Fruit fly (Drosophila melanogaster) Kc167 (cell line): ENCODE data around the gene Tctp.

Experiments used
- insv ChIP-seq: fragments of >200 bp; optimal IDR thresholded peaks from 3 replicates; lab custom pipeline; 2018; ENCODE audit warnings: missing external identifiers
- ttk ChIP-seq: sonication (Bioruptor generic); optimal IDR thresholded peaks from 2 replicates; lab custom pipeline; 2017; ENCODE audit warnings: missing external identifiers

DNA sequence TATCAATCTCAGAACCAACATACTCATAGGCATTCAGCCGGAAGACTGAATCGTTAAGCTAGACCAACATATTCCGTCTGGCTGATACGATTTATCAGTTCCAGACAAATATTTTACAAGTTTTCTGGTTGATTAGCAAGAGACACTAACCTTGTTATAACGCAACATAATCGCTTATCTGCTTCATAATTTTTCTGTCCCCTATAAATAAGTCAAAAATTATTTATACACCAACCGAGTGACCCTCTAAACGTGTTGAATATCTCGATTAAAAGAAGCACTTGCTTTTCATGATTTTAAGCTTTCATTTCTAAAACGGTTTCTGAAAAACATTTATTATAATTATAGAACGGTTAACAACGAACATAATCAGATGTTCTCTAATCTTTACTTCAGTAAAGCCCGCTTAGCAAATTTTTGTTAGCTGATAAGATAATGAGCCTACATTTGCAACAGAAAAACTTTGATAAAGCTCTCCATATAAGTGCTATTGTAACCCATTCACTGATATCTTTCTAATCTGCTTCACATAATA is 42.0 kb upstream of the Tctp start, which contains the start of gene Ugt35E2:
- TF ChIP-seq insv (lab: Kevin White, UChicago): no peak
- no peak for TF ChIP-seq ttk (lab: Kevin White, UChicago)
